Worm (Caenorhabditis elegans) whole organism, midembryonic: ENCODE measurements around the gene math-26.

Source experiments
- T22C8.4 ChIP-seq: fragments of 200-800 bp; sonication (Bioruptor generic); IDR thresholded peaks from 2 replicates; pipeline ENCODE4 v1.3.6; 2022; ENCODE audit warnings: missing genetic modification characterization, missing compliant biosample characterization
- klf-2 ChIP-seq: fragments of 200-800 bp; sonication (Bioruptor generic); conservative IDR thresholded peaks from 2 replicates; pipeline ENCODE4 v1.3.6; 2022; ENCODE audit warnings: missing genetic modification reagents, missing genetic modification characterization, missing compliant biosample characterization
- med-1 ChIP-seq: sonication (generic microtip); optimal IDR thresholded peaks from 2 replicates; lab custom pipeline; 2017; ENCODE audit warnings: missing genetic modification characterization, mild to moderate bottlenecking, missing compliant biosample characterization, antibody characterized with exemption, missing genetic modification reagents; ENCODE audit not compliant: insufficient read depth
- tab-1 ChIP-seq: fragments of 200-800 bp; sonication (Bioruptor generic); IDR thresholded peaks from 2 replicates; pipeline ENCODE4 v1.3.6; 2022; ENCODE audit warnings: missing genetic modification characterization, missing compliant biosample characterization
- ztf-23 ChIP-seq: fragments of 200-800 bp; sonication (Bioruptor generic); IDR thresholded peaks from 2 replicates; pipeline ENCODE4 v1.3.6; 2022; ENCODE audit warnings: missing genetic modification reagents, missing genetic modification characterization, missing compliant biosample characterization

- TF ChIP-seq ztf-23 (GFP tag; lab: Robert Waterston, UW) (no peak), T22C8.4 (GFP tag; lab: Robert Waterston, UW) (no peak), tab-1 (no peak), klf-2 (no peak), med-1 (GFP tag; lab: Kevin White, UChicago) (no peak)
Measured at ce11 chrII:1787208-1787607, 15.8 kb downstream of the math-26 start.
